Worm (Caenorhabditis elegans): ENCODE results near the gene C29E4.10.

DNA sequence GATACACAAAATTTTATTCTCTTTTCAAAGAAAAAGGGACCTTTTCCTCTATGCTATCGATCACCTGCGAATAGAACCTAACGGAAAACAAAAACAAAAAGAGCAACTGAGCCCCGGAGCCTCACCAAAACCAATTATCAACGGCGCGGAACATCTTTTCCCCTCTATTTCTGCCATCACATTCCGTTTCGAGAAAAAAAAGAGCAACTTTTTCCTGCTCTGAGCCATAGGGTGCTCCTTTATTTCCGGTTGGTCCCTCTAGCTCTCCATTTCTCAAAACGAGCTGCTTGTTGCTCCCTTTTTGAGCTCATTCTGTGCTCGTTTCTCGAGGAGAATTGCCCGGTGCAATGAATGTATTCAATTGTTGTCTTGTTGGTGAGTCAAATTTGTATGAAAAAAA, 42.0 kb downstream of the C29E4.10 start, which contains the start of gene clp-1:
- TF ChIP-seq nhr-102 (tag; optimal IDR thresholded peaks at IDR 0.05), result no peak
- TF ChIP-seq lir-3 (tag; optimal IDR thresholded peaks at IDR 0.05), result no peak
- no peak for TF ChIP-seq ceh-62 (tag; optimal IDR thresholded peaks at IDR 0.05)
- TF ChIP-seq ama-1 (optimal IDR thresholded peaks at IDR 0.05), result no peak
- TF ChIP-seq nhr-25 (tag; optimal IDR thresholded peaks at IDR 0.05; ENCODE audit: borderline replicate concordance, insufficient read depth), result no peak

Data from whole organism, L4 larva.